Worm (Caenorhabditis elegans): ENCODE data around the gene K11D12.8.

DNA sequence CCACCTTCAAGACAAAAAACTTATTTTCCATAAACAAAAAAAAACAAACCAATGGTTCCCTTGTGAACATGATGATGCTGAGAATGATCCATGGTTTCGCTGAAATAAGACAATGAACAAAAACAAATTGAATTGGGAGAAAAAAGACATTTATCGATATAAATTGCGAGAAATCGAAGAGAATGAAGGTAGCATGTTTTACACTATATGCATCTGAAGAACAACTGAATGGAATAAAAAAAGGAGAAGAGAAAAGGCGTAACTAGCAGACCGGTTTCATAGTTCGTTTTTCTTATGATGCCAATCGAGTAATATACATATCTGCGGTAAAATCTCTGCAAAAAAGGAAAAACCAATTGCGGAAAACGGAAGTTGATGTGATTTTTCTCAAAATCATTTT lies 28.6 kb upstream of the K11D12.8 start, which contains the start of gene Y58A7A.1:
- TF ChIP-seq ama-1 (optimal IDR thresholded peaks at IDR 0.05) (no peak), nhr-23 (tag; optimal IDR thresholded peaks at IDR 0.05) (no peak), R02D3.7 (tag; optimal IDR thresholded peaks at IDR 0.05) (no peak), elt-3 (tag; optimal IDR thresholded peaks at IDR 0.05) (no peak), fkh-10 (GFP tag; optimal IDR thresholded peaks at IDR 0.05) (no peak), snpc-4 (tag; optimal IDR thresholded peaks at IDR 0.05) (no peak)
